Fruit fly (Drosophila melanogaster) Kc167 (cell line): ENCODE data around the gene Teh4.

ENCODE experiments used
- Myc ChIP-seq: fragments of >200 bp; optimal IDR thresholded peaks from 2 replicates; lab custom pipeline; 2017; ENCODE audit warnings: missing external identifiers
- Sin3A ChIP-seq: fragments of >200 bp; optimal IDR thresholded peaks from 2 replicates; lab custom pipeline; 2018; ENCODE audit warnings: missing external identifiers
- h ChIP-seq: fragments of >200 bp; optimal IDR thresholded peaks from 3 replicates; lab custom pipeline; 2018; ENCODE audit warnings: missing external identifiers
- psq ChIP-seq: fragments of >200 bp; optimal IDR thresholded peaks from 2 replicates; lab custom pipeline; 2017; ENCODE audit warnings: missing external identifiers
- ttk ChIP-seq: sonication (Bioruptor generic); optimal IDR thresholded peaks from 2 replicates; lab custom pipeline; 2017; ENCODE audit warnings: missing external identifiers

- TF ChIP-seq psq (lab: Kevin White, UChicago) (no peak), Myc (lab: Kevin White, UChicago) (no peak), Sin3A (no peak), ttk (lab: Kevin White, UChicago) (no peak), h (no peak)
Observed at dm6 chr3L:4227164-4227563, 49.1 kb upstream of the Teh4 start, which contains the start of gene CG46460.
